Worm (Caenorhabditis elegans): Measurements from ENCODE around the gene xbx-4.

DNA sequence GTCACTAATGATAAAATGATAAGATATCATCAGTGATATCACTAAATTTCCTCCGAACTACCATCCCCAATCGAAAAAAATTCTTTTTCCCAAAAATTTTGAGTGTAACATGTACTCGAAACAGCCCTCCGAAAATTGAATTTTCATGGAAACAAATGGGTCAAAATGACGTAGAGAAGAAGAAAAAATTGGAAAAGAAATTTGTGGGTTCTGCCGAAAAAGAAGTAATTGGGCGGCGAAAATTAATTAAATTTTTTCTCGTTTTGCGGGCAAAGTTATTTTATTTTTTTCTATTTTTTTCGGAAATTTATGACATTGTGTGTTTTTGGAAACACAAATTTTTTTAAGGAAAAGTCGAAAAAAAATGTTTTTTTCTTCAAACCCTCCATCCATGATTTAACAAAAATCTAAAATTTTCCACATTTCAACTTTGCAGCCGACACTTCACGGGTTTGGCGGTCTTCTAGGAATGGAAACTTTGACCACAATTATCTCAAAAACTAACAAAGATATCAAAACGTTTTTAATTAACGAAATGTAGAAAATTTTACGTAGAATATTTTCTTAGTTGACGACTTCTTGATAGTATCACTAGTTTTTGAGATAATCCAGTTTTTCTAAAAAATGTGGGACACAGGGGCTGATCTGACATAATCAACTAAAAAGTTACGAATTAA, 37.1 kb upstream of the xbx-4 start:
- TF ChIP-seq mxl-3 (GFP tag; optimal IDR thresholded peaks at IDR 0.05), result no peak
- TF ChIP-seq aly-2 (tag; optimal IDR thresholded peaks at IDR 0.05), result no peak
- no peak for TF ChIP-seq snpc-4 (tag; optimal IDR thresholded peaks at IDR 0.05)
